Worm (Caenorhabditis elegans) whole organism, young adult: ENCODE measurements around the gene srh-207.

ENCODE experiments used
- B0019.2 ChIP-seq: fragments of 200-800 bp; sonication (Bioruptor generic); conservative IDR thresholded peaks from 2 replicates; pipeline ENCODE4 v1.3.6; 2022; ENCODE audit warnings: missing genetic modification reagents, missing genetic modification characterization, missing compliant biosample characterization
- B0336.3 ChIP-seq: fragments of 200-800 bp; sonication (Bioruptor generic); IDR thresholded peaks from 2 replicates; pipeline ENCODE4 v1.3.6; 2022; ENCODE audit warnings: missing genetic modification characterization, missing compliant biosample characterization
- C06A6.2 ChIP-seq: fragments of 200-800 bp; sonication (Bioruptor generic); conservative IDR thresholded peaks from 2 replicates; pipeline ENCODE4 v1.3.6; 2022; ENCODE audit warnings: missing genetic modification characterization, missing compliant biosample characterization
- F22D6.2 ChIP-seq: sonication (generic microtip); optimal IDR thresholded peaks from 2 replicates; lab custom pipeline; 2016; ENCODE audit warnings: mild to moderate bottlenecking, missing genetic modification characterization, missing compliant biosample characterization
- F33H1.4 ChIP-seq: fragments of 200-800 bp; sonication (Bioruptor generic); IDR thresholded peaks from 2 replicates; pipeline ENCODE4 v1.3.6; 2022; ENCODE audit warnings: missing genetic modification reagents, missing genetic modification characterization, missing compliant biosample characterization
- F57C9.4 ChIP-seq: sonication (generic microtip); optimal IDR thresholded peaks from 2 replicates; lab custom pipeline; 2017; ENCODE audit warnings: mild to moderate bottlenecking, missing genetic modification characterization, missing compliant biosample characterization
- K12H6.12 ChIP-seq: fragments of 200-800 bp; sonication (Bioruptor generic); optimal IDR thresholded peaks from 2 replicates; lab custom pipeline; 2018; ENCODE audit warnings: mild to moderate bottlenecking, missing genetic modification characterization, missing compliant biosample characterization
- T26A5.8 ChIP-seq: sonication (generic microtip); optimal IDR thresholded peaks from 2 replicates; lab custom pipeline; 2016; ENCODE audit warnings: missing genetic modification characterization, missing compliant biosample characterization
- Y67H2A.10 ChIP-seq: fragments of 200-800 bp; sonication (Bioruptor generic); conservative IDR thresholded peaks from 2 replicates; pipeline ENCODE4 v1.3.6; 2022; ENCODE audit warnings: missing genetic modification reagents, missing genetic modification characterization, missing compliant biosample characterization
- akir-1 ChIP-seq: fragments of 200-800 bp; sonication (Bioruptor generic); optimal IDR thresholded peaks from 2 replicates; lab custom pipeline; 2018; ENCODE audit warnings: mild to moderate bottlenecking, missing genetic modification characterization, moderate library complexity, missing compliant biosample characterization
- bed-1 ChIP-seq: fragments of 200-800 bp; sonication (Bioruptor generic); IDR thresholded peaks from 2 replicates; pipeline ENCODE4 v1.3.6; 2022; ENCODE audit warnings: missing genetic modification reagents, missing genetic modification characterization, missing compliant biosample characterization
- bed-2 ChIP-seq: fragments of 200-800 bp; sonication (Bioruptor generic); IDR thresholded peaks from 2 replicates; pipeline ENCODE4 v1.3.6; 2022; ENCODE audit warnings: missing genetic modification reagents, missing genetic modification characterization, missing compliant biosample characterization
- cebp-1 ChIP-seq, 2 experiments: fragments of 200-800 bp in 1 of 2; sonication (Bioruptor generic) in 1 of 2; sonication (generic microtip) in 1 of 2; IDR thresholded peaks in 1 of 2; optimal IDR thresholded peaks in 1 of 2; 2 replicates each; pipeline versions ENCODE4 v1.3.6 to Lab custom; 2017 to 2022; ENCODE audit warnings: missing compliant biosample characterization in 2 of 2, missing genetic modification characterization in 2 of 2, mild to moderate bottlenecking in 1 of 2, missing genetic modification reagents in 1 of 2, moderate library complexity in 1 of 2
- ceh-91 ChIP-seq: fragments of 200-800 bp; sonication (Bioruptor generic); IDR thresholded peaks from 2 replicates; pipeline ENCODE4 v1.3.6; 2022; ENCODE audit warnings: missing genetic modification reagents, missing genetic modification characterization, missing compliant biosample characterization
- chd-7 ChIP-seq: sonication (generic microtip); optimal IDR thresholded peaks from 2 replicates; lab custom pipeline; 2016; ENCODE audit warnings: mild to moderate bottlenecking, missing genetic modification characterization, moderate library complexity, missing compliant biosample characterization
- dox-1 ChIP-seq: fragments of 200-800 bp; sonication (Bioruptor generic); IDR thresholded peaks from 2 replicates; pipeline ENCODE4 v1.3.6; 2022; ENCODE audit warnings: missing genetic modification reagents, missing genetic modification characterization, missing compliant biosample characterization
- ets-4 ChIP-seq: fragments of 200-800 bp; sonication (Bioruptor generic); optimal IDR thresholded peaks from 2 replicates; lab custom pipeline; 2018; ENCODE audit warnings: mild to moderate bottlenecking, missing genetic modification characterization, missing compliant biosample characterization
- hmg-1.2 ChIP-seq: fragments of 200-800 bp; sonication (Bioruptor generic); IDR thresholded peaks from 2 replicates; pipeline ENCODE4 v1.3.6; 2022; ENCODE audit warnings: missing genetic modification reagents, missing genetic modification characterization, missing compliant biosample characterization
- lag-1 ChIP-seq: fragments of 200-800 bp; sonication (Bioruptor generic); IDR thresholded peaks from 2 replicates; pipeline ENCODE4 v1.3.6; 2022; ENCODE audit warnings: missing genetic modification reagents, missing genetic modification characterization, missing compliant biosample characterization
- let-607 ChIP-seq, 2 experiments: fragments of 200-800 bp in 1 of 2; sonication (Bioruptor generic) in 1 of 2; sonication (generic microtip) in 1 of 2; optimal IDR thresholded peaks; 2 replicates each; lab custom pipeline; 2016 to 2018; ENCODE audit warnings: mild to moderate bottlenecking in 2 of 2, missing compliant biosample characterization in 2 of 2, missing genetic modification characterization in 2 of 2, moderate library complexity in 2 of 2, missing genotype in 1 of 2
- lin-26 ChIP-seq: fragments of 200-800 bp; sonication (Bioruptor generic); IDR thresholded peaks from 2 replicates; pipeline ENCODE4 v1.3.6; 2022; ENCODE audit warnings: missing genetic modification reagents, missing genetic modification characterization, missing compliant biosample characterization
- lsl-1 ChIP-seq: fragments of 200-800 bp; sonication (Bioruptor generic); optimal IDR thresholded peaks from 2 replicates; lab custom pipeline; 2018; ENCODE audit warnings: mild to moderate bottlenecking, missing genetic modification characterization, moderate library complexity, missing compliant biosample characterization
- lsy-27 ChIP-seq: sonication (generic microtip); optimal IDR thresholded peaks from 2 replicates; lab custom pipeline; 2017; ENCODE audit warnings: missing genetic modification characterization, mild to moderate bottlenecking, missing compliant biosample characterization, antibody characterized with exemption, missing genotype, borderline replicate concordance; ENCODE audit not compliant: insufficient read depth
- mel-28 ChIP-seq: sonication (generic microtip); optimal IDR thresholded peaks from 2 replicates; lab custom pipeline; 2016; ENCODE audit warnings: borderline replicate concordance, mild to moderate bottlenecking, missing genetic modification characterization, missing compliant biosample characterization
- mes-4 ChIP-seq: sonication (generic microtip); optimal IDR thresholded peaks from 2 replicates; lab custom pipeline; 2016; ENCODE audit warnings: missing genotype, missing genetic modification characterization, missing compliant biosample characterization
- nfya-1 ChIP-seq: sonication (generic microtip); optimal IDR thresholded peaks from 2 replicates; lab custom pipeline; 2017; ENCODE audit warnings: antibody characterized with exemption, missing compliant biosample characterization, missing genetic modification characterization, borderline replicate concordance; ENCODE audit not compliant: insufficient read depth
- nfyb-1 ChIP-seq: fragments of 200-800 bp; sonication (Bioruptor generic); IDR thresholded peaks from 2 replicates; pipeline ENCODE4 v1.3.6; 2022; ENCODE audit warnings: missing genetic modification reagents, missing genetic modification characterization, missing compliant biosample characterization
- nhr-179 ChIP-seq: sonication (generic microtip); optimal IDR thresholded peaks from 2 replicates; lab custom pipeline; 2016; ENCODE audit warnings: mild to moderate bottlenecking, missing genetic modification characterization, missing compliant biosample characterization
- nhr-90 ChIP-seq: sonication (generic microtip); optimal IDR thresholded peaks from 2 replicates; lab custom pipeline; 2016; ENCODE audit warnings: missing genotype, mild to moderate bottlenecking, missing genetic modification characterization, missing compliant biosample characterization
- rec-8 ChIP-seq, 2 experiments: sonication (generic microtip); optimal IDR thresholded peaks; 2 replicates each; lab custom pipeline; 2016; ENCODE audit warnings: mild to moderate bottlenecking in 2 of 2, missing genetic modification characterization in 2 of 2, missing genetic modification reagents in 2 of 2, missing genotype in 2 of 2, missing biosample characterization in 1 of 2, missing compliant biosample characterization in 1 of 2, moderate library complexity in 1 of 2
- repo-1 ChIP-seq: sonication (generic microtip); optimal IDR thresholded peaks from 2 replicates; lab custom pipeline; 2017; ENCODE audit warnings: mild to moderate bottlenecking, missing genetic modification characterization, missing compliant biosample characterization
- somi-1 ChIP-seq: fragments of 200-800 bp; sonication (Bioruptor generic); optimal IDR thresholded peaks from 2 replicates; lab custom pipeline; 2018; ENCODE audit warnings: mild to moderate bottlenecking, missing genetic modification characterization, missing compliant biosample characterization
- unc-130 ChIP-seq: sonication (generic microtip); optimal IDR thresholded peaks from 2 replicates; lab custom pipeline; 2016; ENCODE audit warnings: missing genetic modification reagents, missing genetic modification characterization, missing compliant biosample characterization
- unc-62 ChIP-seq: fragments of 150-350 bp; optimal IDR thresholded peaks from 2 replicates; lab custom pipeline; 2014; ENCODE audit warnings: missing biosample characterization, missing genetic modification reagents, missing genetic modification characterization

srh-207 gene

DNA sequence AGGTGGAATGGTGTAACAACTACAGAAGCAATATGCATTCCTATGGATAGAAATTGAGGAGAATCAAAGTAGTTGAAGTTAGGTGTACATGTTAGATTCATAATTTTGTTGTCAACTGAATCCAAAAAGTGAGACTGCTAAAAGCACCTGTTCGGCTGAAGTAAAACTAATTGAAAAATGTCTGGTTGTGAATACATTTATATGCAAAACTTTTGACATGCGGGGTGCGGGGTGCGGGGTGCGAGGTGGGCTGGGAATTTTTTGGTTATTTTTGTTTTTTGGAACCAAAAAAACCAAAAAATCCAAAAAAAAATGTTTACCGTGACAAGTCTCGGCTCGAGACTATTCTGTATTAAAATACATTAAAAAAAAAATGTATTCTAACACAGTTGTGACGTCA, at the start of gene srh-207:
Gene srh-207, minus strand, starts transcription at position 101 of the 400 bp plus-strand sequence.
- no peak for TF ChIP-seq B0336.3 (GFP tag; lab: Robert Waterston, UW)
- no peak for TF ChIP-seq repo-1 (tag; lab: Kevin White, UChicago)
- no peak for TF ChIP-seq ets-4
- no peak for TF ChIP-seq lin-26
- no peak for TF ChIP-seq mes-4 (tag; lab: Kevin White, UChicago)
- no peak for TF ChIP-seq T26A5.8 (tag; lab: Kevin White, UChicago)
- TF ChIP-seq mel-28 (tag; lab: Kevin White, UChicago) = no peak
- no peak for TF ChIP-seq ceh-91 (GFP tag; lab: Robert Waterston, UW)
- TF ChIP-seq F22D6.2 (tag; lab: Kevin White, UChicago) = no peak
- no peak for TF ChIP-seq lsy-27 (tag; lab: Kevin White, UChicago)
- no peak for TF ChIP-seq Y67H2A.10 (GFP tag; lab: Robert Waterston, UW)
- no peak for TF ChIP-seq let-607 (tag; optimal IDR thresholded peaks at IDR 0.05; lab: Kevin White, UChicago)
- no peak for TF ChIP-seq lsl-1 (GFP tag; lab: Kevin White, UChicago)
- TF ChIP-seq cebp-1 (GFP tag; IDR thresholded peaks at IDR 0.05; lab: Robert Waterston, UW) = no peak
- no peak for TF ChIP-seq cebp-1 (tag; optimal IDR thresholded peaks at IDR 0.05; lab: Kevin White, UChicago)
- TF ChIP-seq unc-62 (GFP tag; lab: Kevin White, UChicago) = no peak
- no peak for TF ChIP-seq nfya-1
- TF ChIP-seq nhr-90 = no peak
- no peak for TF ChIP-seq lag-1 (GFP tag; lab: Robert Waterston, UW)
- TF ChIP-seq rec-8 (tag; optimal IDR thresholded peaks at IDR 0.05; lab: Kevin White, UChicago) = no peak
- TF ChIP-seq, all 124 proteins: peak for 0

DNA sequence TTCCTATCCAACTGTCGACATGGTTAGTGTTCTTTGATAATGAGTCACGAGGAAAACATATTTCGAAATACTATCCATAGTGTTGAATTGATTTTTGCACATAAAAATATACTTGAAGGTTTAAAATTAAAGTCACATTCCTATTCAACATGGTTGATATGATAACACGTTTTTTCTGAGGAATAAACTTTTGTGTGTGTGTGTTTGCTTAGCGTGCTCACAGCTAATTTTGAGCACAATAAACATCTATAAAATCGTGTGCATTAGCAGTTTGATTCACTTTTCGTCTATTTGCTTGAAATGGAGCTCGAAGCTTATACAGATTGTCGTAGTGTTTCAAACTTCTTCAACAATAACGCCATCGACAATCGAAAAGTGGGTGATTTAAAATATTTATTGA, 46.5 kb upstream of the srh-207 start, which contains the start of gene ZK228.10:
Gene ZK228.10, plus strand, starts transcription at position 301 of the 400 bp plus-strand sequence.
- no peak for TF ChIP-seq unc-130 (GFP tag; lab: Kevin White, UChicago)
- TF ChIP-seq bed-1 (GFP tag; lab: Robert Waterston, UW) = no peak
- no peak for TF ChIP-seq chd-7 (tag; lab: Kevin White, UChicago)
- no peak for TF ChIP-seq F33H1.4 (GFP tag; lab: Robert Waterston, UW)
- no peak for TF ChIP-seq nfyb-1 (GFP tag; lab: Robert Waterston, UW)
- no peak for TF ChIP-seq K12H6.12
- TF ChIP-seq B0019.2 (GFP tag; lab: Robert Waterston, UW) = no peak
- no peak for TF ChIP-seq hmg-1.2
- TF ChIP-seq C06A6.2 (GFP tag; lab: Robert Waterston, UW) = no peak
- TF ChIP-seq akir-1 (GFP tag; lab: Kevin White, UChicago) = no peak
- TF ChIP-seq bed-2 (GFP tag; lab: Robert Waterston, UW) = no peak
- TF ChIP-seq, all 124 proteins: peak for 0

DNA sequence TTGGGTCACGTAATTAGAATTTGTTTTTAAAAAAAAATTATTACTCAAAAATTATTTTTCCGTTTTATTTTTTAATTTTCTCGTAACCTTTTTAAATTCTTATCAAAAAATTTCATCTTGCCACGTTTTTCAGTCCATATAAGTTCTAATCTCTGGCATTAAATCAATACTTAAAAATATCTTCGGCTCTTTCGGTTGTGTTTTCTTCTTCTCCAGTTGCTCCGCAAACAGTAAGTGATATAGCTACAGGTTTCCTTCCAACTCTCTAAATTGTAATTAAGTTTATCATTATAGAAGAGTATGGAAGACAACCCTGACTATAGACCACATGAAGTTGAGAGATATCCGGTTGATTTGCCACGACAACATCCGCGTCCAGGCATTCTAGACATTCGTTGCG, 34.1 kb upstream of the srh-207 start, which contains the start of gene ZK228.1:
Gene ZK228.1, plus strand, starts transcription at position 301 of the 400 bp plus-strand sequence.
- no peak for TF ChIP-seq dox-1 (GFP tag; lab: Robert Waterston, UW)
- TF ChIP-seq somi-1 (GFP tag; lab: Kevin White, UChicago) = no peak
- TF ChIP-seq lsy-27 (tag; lab: Kevin White, UChicago) = no peak
- TF ChIP-seq F57C9.4 (tag; lab: Kevin White, UChicago) = no peak
- TF ChIP-seq nhr-179 (tag; lab: Kevin White, UChicago) = no peak
